Worm (Caenorhabditis elegans): ENCODE results near the gene nhr-100.
"Not testable (repeated sequence)": the region's sequence is repeated elsewhere in the genome, so short reads cannot be mapped to it uniquely, and the experiment has no call there.

nhr-100 gene

DNA sequence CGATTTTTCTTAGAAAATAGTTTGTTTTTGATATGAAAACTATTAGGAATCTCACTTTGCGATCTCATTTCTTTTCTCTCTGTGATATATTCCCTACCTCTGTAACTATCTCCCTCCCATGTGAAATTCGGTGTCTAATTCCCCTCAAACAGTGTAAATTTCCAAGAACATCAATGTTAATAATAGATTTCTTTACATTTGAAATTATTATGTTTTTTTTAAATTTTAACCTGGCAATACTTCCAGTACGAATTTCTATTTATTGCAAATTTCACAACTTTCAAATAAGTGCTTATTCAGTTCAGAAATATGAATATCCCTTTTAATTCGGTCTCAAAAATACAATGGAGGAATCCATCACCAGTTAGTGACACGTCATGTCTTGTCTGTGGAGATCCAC lies at the start of gene nhr-100:
Gene nhr-100 (plus strand): TSS at position 301 of the 400 bp plus-strand sequence.
- TF ChIP-seq unc-62 (GFP tag; optimal IDR thresholded peaks at IDR 0.05): no peak

DNA sequence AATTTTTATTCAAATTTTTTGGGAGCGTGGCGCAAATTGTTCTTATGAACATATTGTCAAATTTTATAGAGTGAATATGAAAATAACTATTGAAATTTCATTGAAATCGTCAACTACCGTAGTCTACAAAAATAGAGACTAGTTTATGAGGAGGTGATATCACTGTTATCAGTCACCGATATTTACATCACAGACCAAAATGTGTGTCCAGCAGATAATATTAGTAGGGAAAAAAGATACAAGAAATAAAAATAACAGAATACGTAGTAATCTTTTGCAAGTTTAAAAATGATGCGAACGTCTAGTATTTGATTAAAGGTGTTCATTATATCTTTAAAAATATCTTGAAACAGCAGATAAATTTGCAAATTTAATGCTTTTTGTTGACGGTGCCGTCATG lies 49.2 kb upstream of the nhr-100 start:
- TF ChIP-seq unc-62 (GFP tag; optimal IDR thresholded peaks at IDR 0.05): no peak

DNA sequence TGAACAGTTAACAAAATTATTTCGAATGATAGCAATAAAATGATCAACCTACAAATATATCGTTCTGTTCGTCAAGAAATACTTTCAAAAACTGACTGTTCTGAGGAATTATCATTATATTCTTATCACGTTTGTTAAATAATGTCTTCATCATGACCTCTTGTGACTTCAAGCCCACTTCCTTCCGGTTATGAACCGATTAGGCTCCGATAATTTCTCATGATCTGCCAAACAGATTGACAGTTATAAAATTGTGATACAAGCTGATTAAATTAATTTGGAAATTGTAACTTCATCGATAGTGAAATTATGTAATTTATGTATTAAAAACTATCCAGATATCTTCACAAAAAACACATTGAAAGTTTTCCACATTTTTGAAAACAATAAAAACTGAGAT lies 47.6 kb upstream of the nhr-100 start, which contains the start of gene ins-8:
Gene ins-8 (minus strand): TSS at position 101 of the 400 bp plus-strand sequence.
- TF ChIP-seq unc-62 (GFP tag; optimal IDR thresholded peaks at IDR 0.05): no peak

DNA sequence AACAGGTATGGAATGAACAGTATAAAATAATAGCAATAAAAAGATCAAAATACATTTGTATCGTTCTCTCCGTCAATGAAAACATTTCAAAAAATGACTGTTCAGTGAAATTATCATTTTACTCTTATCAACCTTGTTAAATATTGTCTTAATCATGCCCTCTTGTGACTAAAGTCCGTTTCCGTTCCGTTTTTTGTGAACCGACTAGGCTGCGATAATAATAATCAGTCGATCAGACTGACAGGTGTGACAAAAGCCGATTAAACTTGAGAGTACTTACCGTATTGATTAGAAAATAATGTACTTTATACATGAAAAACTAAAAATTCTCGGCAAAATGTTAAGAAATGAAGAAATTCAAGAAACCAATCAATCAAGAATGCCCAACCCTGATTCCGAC lies 46.0 kb upstream of the nhr-100 start, which contains the start of gene ins-7:
Gene ins-7 (minus strand): TSS at position 332 of the 400 bp plus-strand sequence.
- TF ChIP-seq unc-62 (GFP tag; optimal IDR thresholded peaks at IDR 0.05): no peak

DNA sequence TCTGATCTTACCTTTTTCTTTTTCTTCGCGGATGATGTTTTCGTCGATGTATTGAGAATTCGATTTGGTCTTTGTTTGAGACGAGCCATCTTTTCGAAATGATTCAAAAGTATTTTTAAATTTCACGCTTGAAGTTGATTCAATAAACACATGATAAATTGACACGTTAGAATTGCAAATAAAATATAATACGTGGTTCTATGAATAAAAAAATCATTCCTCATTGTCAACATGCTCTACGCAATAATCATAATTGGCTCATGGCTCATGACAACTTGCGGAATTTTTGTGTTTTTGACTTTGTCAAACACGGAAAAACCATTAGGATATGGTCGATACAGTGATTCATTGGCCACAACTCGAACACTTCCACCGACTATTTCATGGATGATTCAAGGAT lies 45.0 kb upstream of the nhr-100 start, which contains the start of the genes htas-1 and ZK1251.3:
Gene htas-1 (minus strand): TSS at position 101 of the 400 bp plus-strand sequence.
Gene ZK1251.3 (plus strand): TSS at position 226 of the 400 bp plus-strand sequence.
- no peak for TF ChIP-seq unc-62 (GFP tag; optimal IDR thresholded peaks at IDR 0.05)

DNA sequence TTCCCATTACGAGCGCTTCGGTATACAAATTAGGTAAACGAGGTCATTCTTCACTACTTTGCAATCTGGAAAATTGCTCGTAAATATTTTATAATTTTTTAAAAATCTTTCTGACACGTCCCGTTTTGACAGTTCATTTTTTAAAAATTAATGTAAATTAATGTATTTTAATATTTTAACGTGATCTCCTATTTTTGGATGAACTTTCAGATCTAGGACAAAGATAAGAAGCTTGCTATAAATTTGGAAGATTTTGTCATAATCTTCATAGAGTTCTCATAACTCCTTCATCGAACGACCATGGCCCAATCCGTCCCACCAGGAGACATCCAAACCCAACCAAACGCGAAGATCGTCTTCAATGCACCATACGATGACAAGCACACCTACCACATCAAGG lies 39.8 kb upstream of the nhr-100 start, which contains the start of gene msp-76:
Gene msp-76 (plus strand): TSS at position 301 of the 400 bp plus-strand sequence.
- TF ChIP-seq unc-62 (GFP tag; optimal IDR thresholded peaks at IDR 0.05): not testable (repeated sequence)

DNA sequence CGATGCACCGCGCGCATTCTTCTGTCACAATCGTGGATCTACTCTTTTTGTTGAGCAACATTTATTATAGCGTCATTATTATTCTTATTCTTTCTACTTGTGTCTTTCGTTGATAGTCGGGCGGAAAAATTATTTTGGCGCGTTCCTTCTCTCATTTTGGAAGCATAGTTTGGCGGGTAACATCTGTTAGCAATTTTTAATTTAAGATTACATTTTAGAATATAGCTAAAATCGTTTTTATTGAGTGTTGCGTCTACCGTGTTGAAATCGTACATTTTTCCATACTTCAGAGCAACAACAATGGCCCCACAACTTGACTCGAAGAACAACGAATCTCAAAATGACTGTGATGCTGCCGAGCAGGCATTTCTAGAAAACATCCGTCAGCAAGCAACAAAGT lies 37.8 kb upstream of the nhr-100 start, which contains the start of gene sdz-36:
Gene sdz-36 (plus strand): TSS at position 301 of the 400 bp plus-strand sequence.
- no peak for TF ChIP-seq unc-62 (GFP tag; optimal IDR thresholded peaks at IDR 0.05)

DNA sequence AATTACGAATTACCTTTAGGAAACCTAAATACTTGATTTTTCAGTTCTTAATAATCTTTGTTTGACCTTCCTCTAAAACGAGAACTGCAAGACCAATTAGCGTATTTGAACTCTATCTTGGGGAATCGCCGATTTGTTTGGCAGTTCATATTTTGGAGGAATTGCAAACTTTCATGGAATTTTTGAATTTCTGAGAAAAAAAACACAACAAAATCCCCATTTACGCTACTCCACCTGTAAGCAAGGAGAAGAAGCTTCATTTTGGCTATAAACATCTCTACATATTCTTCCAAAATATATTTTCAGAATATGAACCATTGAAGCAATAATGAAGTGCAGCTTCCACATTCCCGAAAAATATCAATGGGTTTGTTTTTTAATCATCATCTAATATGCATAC lies 35.6 kb upstream of the nhr-100 start, which contains the start of gene twk-9:
Gene twk-9 (plus strand): TSS at position 301 of the 400 bp plus-strand sequence.
- TF ChIP-seq unc-62 (GFP tag; optimal IDR thresholded peaks at IDR 0.05): no peak

DNA sequence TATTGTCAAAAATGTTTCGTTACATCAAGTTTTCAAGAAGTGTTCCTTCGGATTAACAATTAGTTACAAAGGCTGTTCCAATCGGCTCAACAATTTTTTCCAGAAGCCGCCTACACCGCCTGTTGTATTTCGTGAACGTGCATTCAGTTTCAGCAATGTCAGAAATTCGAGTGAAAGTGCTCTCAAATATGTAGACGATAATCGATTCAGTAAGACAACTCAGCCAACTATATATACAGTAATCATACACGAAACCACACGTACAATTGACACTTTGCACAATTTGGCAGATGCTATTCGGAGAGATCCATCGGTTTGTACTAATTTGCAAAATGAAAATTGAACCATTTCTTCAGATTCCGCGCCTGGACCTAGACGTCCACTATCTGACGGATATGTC lies 32.0 kb upstream of the nhr-100 start:
- TF ChIP-seq unc-62 (GFP tag; optimal IDR thresholded peaks at IDR 0.05): no peak

DNA sequence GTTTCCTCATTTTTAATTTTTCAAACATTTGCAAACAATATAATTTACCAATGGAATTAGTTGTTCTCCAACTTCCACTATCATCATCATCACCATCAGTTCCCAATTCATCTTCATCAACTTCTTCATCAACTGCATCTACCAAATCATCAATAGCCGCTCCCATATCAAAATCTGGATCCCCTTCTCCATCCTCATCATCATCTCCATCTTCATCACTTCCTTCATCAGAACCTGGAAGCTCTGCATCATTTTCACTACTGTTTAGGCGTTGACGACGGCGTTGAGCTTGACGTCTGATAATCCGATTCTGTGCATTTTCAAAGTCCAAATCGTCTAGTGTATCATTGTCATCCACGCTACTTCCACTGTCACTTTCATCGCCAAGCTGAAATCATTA lies 30.6 kb upstream of the nhr-100 start:
- TF ChIP-seq unc-62 (GFP tag; optimal IDR thresholded peaks at IDR 0.05): no peak

DNA sequence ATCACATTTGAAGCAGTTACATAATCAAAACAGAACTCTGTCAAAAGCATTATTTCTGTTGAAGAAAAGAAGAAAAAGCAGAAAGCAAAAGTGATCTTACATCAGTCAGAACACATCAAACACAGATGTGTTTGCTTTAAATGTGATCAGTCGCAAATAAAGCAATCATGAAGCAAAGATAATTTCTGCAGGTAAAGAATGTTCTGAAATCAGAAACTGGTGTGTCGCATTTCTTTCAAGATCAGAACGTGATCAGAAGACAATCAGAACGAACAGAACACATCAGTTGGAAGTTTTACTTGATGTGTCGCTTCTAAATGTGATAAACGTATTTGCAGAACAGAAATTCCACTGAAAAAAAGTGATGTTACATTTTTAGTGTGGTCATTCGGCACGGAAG lies 29.4 kb upstream of the nhr-100 start:
- TF ChIP-seq unc-62 (GFP tag; optimal IDR thresholded peaks at IDR 0.05): no peak

DNA sequence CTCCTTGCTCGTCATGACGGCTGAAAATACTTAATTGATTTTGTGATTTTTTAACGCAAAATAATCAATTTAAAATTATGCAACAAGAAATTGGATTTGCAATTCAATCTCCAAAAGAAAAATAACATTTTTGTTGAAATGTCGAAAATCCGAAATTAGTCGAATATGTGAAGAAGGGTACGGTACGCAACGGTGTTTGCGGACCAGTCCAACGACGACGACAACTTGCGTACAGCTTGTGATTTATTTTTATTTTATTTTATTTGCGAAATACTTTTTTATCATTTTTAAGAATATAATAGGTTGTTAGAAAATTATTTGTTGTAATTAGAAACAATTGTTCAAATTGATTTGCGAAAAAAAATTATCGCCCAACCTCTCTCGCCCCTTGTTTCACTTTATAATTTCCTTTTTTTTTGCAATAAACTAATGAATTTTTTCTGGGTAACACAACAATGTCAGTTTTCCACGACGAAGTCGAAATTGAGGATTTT lies 21.7 kb upstream of the nhr-100 start, which contains the start of the genes dcaf-1 and dph-3:
Gene dcaf-1 (minus strand): TSS at position 20 of the 494 bp plus-strand sequence.
Gene dph-3 (plus strand): TSS at position 444 of the 494 bp plus-strand sequence.
- no peak for TF ChIP-seq unc-62 (GFP tag; optimal IDR thresholded peaks at IDR 0.05)

DNA sequence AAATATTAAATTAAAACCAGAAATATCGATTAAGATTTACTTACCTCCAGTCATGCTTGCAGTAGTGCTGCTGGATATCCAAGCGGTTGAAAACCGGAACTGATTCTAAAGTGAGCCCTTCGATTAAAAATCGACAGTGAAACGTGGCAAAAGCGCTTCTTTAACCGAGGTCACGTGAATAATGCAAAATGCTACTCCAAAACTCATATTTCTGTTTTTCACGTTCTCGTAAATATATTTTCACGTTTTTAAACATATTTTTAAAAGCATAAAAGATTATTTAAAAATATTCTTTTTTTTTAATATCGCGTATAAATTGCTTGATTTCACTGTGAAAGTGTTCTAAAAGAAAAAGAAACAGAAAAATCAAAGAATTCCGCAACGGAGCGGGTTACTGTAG lies 19.3 kb upstream of the nhr-100 start, which contains the start of gene ant-1.3:
Gene ant-1.3 (minus strand): TSS at position 101 of the 400 bp plus-strand sequence.
- no peak for TF ChIP-seq unc-62 (GFP tag; optimal IDR thresholded peaks at IDR 0.05)

DNA sequence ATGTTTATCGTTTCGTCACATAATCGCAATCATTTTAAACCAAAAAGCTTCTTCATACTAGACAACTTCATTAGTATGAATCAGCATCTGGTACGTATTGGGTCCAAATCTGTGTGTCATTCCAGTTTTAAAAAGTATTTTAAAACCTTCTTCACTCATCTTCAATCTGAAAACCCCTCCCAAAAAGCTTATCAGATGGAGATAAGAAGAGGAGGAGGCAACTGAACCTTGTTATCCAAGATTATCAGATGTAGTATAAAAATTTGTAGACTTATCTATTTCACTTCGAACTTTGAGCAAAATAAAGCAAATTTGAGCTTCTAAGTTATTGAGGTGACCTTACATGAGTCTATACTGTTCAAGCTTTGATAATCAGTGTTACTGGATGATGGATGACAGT lies 18.6 kb upstream of the nhr-100 start, which contains the start of gene nhr-38:
Gene nhr-38 (plus strand): TSS at position 301 of the 400 bp plus-strand sequence.
- no peak for TF ChIP-seq unc-62 (GFP tag; optimal IDR thresholded peaks at IDR 0.05)

DNA sequence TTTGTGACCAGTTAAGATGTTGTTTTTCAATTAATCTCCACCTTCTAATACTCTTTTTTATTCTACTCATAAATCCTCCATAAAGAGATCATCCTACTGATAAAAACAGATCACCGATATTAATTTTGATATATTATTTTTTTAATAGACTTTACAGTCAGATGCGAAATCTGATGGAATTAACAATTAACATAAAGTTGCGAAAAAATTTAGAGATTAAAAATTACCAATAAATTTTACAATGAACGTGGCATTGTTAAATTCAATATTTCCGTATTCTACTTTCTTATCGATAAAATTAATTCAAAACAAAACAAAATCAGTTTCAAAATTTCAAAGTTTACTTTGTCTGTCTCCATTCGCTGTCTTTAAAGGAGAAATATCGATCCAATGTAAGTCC lies 15.7 kb upstream of the nhr-100 start, which contains the start of gene K01H12.4:
Gene K01H12.4 (plus strand): TSS at position 301 of the 400 bp plus-strand sequence.
- no peak for TF ChIP-seq unc-62 (GFP tag; optimal IDR thresholded peaks at IDR 0.05)

DNA sequence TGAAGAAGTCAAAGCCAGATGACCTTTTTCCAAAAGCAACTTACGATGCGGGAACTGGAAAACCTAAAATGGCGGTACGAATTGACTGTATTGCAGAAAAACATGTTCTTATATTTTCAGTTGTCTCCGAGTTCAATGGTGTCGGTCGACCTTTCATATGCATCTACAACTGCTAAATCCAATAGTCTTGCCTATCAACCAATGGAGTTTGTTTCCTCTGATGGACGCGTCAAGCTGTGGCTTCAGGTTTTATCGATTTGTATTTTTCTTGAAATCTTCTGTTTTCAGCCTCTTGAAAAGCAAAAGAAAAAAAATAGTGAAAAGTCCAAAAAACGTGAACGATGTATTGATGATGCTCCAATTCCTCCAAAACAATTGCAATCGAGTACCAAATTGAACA lies 14.2 kb upstream of the nhr-100 start:
- no peak for TF ChIP-seq unc-62 (GFP tag; optimal IDR thresholded peaks at IDR 0.05)

DNA sequence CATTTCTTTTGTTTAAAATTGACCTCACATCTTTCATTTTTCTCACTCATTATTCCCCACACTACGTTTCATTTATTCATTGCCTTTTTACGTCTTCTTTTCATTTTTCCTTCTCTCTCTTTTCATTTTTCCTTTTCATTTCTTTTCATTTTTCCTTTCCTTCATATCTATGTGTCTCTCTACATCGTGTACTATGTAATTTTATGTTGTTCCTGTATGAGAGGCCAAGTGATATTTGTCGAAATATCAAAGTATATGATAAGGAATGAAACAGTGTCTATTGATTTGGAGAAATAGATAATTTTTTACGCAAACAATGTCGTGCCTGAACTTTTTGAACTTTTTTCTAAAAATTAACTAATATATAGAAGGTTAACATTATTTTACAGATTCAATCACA lies 12.0 kb upstream of the nhr-100 start:
- no peak for TF ChIP-seq unc-62 (GFP tag; optimal IDR thresholded peaks at IDR 0.05)
